Worm (Caenorhabditis elegans) whole organism, mixed stage, embryonic: ENCODE data around the gene ccdc-47.

Experiments
- M03D4.4 ChIP-seq: sonication (generic microtip); optimal IDR thresholded peaks from 2 replicates; lab custom pipeline; 2017; ENCODE audit warnings: mild to moderate bottlenecking, missing genetic modification characterization, missing compliant biosample characterization
- bed-3 ChIP-seq: fragments of 200-800 bp; sonication (Bioruptor generic); optimal IDR thresholded peaks from 3 replicates; lab custom pipeline; 2018; ENCODE audit warnings: mild to moderate bottlenecking, missing genetic modification characterization, moderate library complexity, missing compliant biosample characterization
- blmp-1 ChIP-seq: fragments of 150-350 bp; optimal IDR thresholded peaks from 2 replicates; lab custom pipeline; 2014; ENCODE audit warnings: missing biosample characterization, missing genetic modification characterization
- ceh-39 ChIP-seq: fragments of 150-350 bp; optimal IDR thresholded peaks from 2 replicates; lab custom pipeline; 2014; ENCODE audit warnings: missing biosample characterization, missing genetic modification characterization
- ceh-83 ChIP-seq: fragments of 200-800 bp; sonication (Bioruptor generic); optimal IDR thresholded peaks from 2 replicates; lab custom pipeline; 2018; ENCODE audit warnings: mild to moderate bottlenecking, missing genetic modification characterization, missing compliant biosample characterization
- ces-1 ChIP-seq: fragments of 150-350 bp; optimal IDR thresholded peaks from 2 replicates; lab custom pipeline; 2014; ENCODE audit warnings: missing biosample characterization, missing genetic modification reagents, missing genetic modification characterization
- drap-1 ChIP-seq: fragments of 200-800 bp; sonication (Bioruptor generic); optimal IDR thresholded peaks from 3 replicates; lab custom pipeline; 2018; ENCODE audit warnings: mild to moderate bottlenecking, missing genetic modification characterization, missing compliant biosample characterization
- elt-3 ChIP-seq: fragments of 150-350 bp; optimal IDR thresholded peaks from 2 replicates; lab custom pipeline; 2014; ENCODE audit warnings: missing biosample characterization, missing genetic modification characterization
- flh-1 ChIP-seq: fragments of 200-800 bp; sonication (Bioruptor generic); optimal IDR thresholded peaks from 2 replicates; lab custom pipeline; 2018; ENCODE audit warnings: mild to moderate bottlenecking, missing genetic modification characterization, moderate library complexity, missing compliant biosample characterization
- hlh-1 ChIP-seq: fragments of 150-350 bp; optimal IDR thresholded peaks from 2 replicates; lab custom pipeline; 2014; ENCODE audit warnings: missing biosample characterization, missing genetic modification reagents, missing genetic modification characterization
- lin-13 ChIP-seq: fragments of 150-350 bp; optimal IDR thresholded peaks from 2 replicates; lab custom pipeline; 2014; ENCODE audit warnings: missing biosample characterization, missing genetic modification characterization
- mab-5 ChIP-seq: fragments of 150-350 bp; optimal IDR thresholded peaks from 2 replicates; lab custom pipeline; 2014; ENCODE audit warnings: missing biosample characterization, missing genetic modification characterization
- mep-1 ChIP-seq: fragments of 150-350 bp; optimal IDR thresholded peaks from 2 replicates; lab custom pipeline; 2017; ENCODE audit warnings: missing biosample characterization, missing genetic modification reagents, missing genetic modification characterization, inconsistent platforms
- nhr-2 ChIP-seq: fragments of 150-350 bp; optimal IDR thresholded peaks from 2 replicates; lab custom pipeline; 2014; ENCODE audit warnings: missing biosample characterization, missing genetic modification characterization
- nhr-28 ChIP-seq: fragments of 150-350 bp; optimal IDR thresholded peaks from 2 replicates; lab custom pipeline; 2014; ENCODE audit warnings: missing biosample characterization, missing genetic modification characterization
- pha-4 ChIP-seq: fragments of 150-350 bp; optimal IDR thresholded peaks from 2 replicates; lab custom pipeline; 2018; ENCODE audit warnings: missing biosample characterization, missing genetic modification reagents, missing genetic modification characterization
- snpc-4 ChIP-seq: fragments of 150-350 bp; optimal IDR thresholded peaks from 2 replicates; lab custom pipeline; 2014; ENCODE audit warnings: missing biosample characterization, missing genetic modification characterization
- sptf-1 ChIP-seq: sonication (generic microtip); optimal IDR thresholded peaks from 2 replicates; lab custom pipeline; 2017; ENCODE audit warnings: mild to moderate bottlenecking, missing genetic modification characterization, moderate library complexity, missing compliant biosample characterization
- tbx-8 ChIP-seq: fragments of 200-800 bp; sonication (Bioruptor generic); optimal IDR thresholded peaks from 2 replicates; lab custom pipeline; 2018; ENCODE audit warnings: mild to moderate bottlenecking, missing genetic modification characterization, moderate library complexity, missing compliant biosample characterization
- unc-120 ChIP-seq: sonication (generic microtip); optimal IDR thresholded peaks from 2 replicates; lab custom pipeline; 2017; ENCODE audit warnings: missing genetic modification characterization, missing compliant biosample characterization; ENCODE audit not compliant: poor library complexity, severe bottlenecking
- unc-39 ChIP-seq: fragments of 150-350 bp; optimal IDR thresholded peaks from 2 replicates; lab custom pipeline; 2014; ENCODE audit warnings: missing biosample characterization, missing genetic modification characterization
- unc-62 ChIP-seq: fragments of 150-350 bp; optimal IDR thresholded peaks from 2 replicates; lab custom pipeline; 2014; ENCODE audit warnings: missing biosample characterization, missing genetic modification reagents, missing genetic modification characterization

Gene ccdc-47

DNA sequence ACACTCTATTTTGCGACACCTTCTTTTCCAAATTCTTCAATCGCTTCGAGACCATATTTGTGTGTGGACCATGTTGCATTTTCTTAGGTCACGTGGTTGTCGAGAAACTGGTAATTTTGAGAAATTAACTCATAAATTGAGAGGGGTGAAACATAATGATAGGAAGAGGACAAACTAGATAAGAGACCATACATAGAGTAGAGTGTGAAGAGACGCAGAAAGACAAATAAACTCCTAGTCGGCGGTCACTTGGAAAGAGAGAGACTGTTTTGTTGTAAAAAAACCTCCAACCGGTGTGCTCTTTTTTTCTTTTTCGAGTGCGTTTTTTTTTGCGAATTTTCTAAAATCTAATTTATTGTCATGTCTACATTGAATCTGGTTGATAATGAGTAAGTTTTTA lies 43.2 kb downstream of the ccdc-47 start, which contains the start of gene R10E9.3:
Gene R10E9.3 (plus strand): TSS at position 235 of the 400 bp plus-strand sequence.
- no peak for TF ChIP-seq flh-1 (GFP tag; lab: Kevin White, UChicago)
- TF ChIP-seq drap-1 (GFP tag; lab: Kevin White, UChicago), result no peak
- no peak for TF ChIP-seq unc-120 (tag; lab: Kevin White, UChicago)
- TF ChIP-seq hlh-1 (tag; lab: Kevin White, UChicago), result no peak
- no peak for TF ChIP-seq mep-1
- no peak for TF ChIP-seq M03D4.4
- TF ChIP-seq ceh-83 (GFP tag; lab: Kevin White, UChicago), result no peak
- TF ChIP-seq pha-4 (tag; lab: Kevin White, UChicago), result no peak
- no peak for TF ChIP-seq snpc-4 (tag; lab: Kevin White, UChicago)
- no peak for TF ChIP-seq nhr-28 (tag; lab: Kevin White, UChicago)
- TF ChIP-seq mab-5 (tag; lab: Kevin White, UChicago), result no peak
- no peak for TF ChIP-seq tbx-8 (GFP tag; lab: Kevin White, UChicago)
- no peak for TF ChIP-seq ces-1 (GFP tag; lab: Kevin White, UChicago)
- no peak for TF ChIP-seq unc-39 (tag; lab: Kevin White, UChicago)
- no peak for TF ChIP-seq elt-3 (tag; lab: Kevin White, UChicago)
- TF ChIP-seq blmp-1 (tag; lab: Kevin White, UChicago), result no peak
- no peak for TF ChIP-seq unc-62 (GFP tag; lab: Kevin White, UChicago)

ce11 chrIII:3964237-3964636 lies 47.5 kb downstream of the ccdc-47 start, which contains the start of gene R10E9.2:
Gene R10E9.2, minus strand, starts transcription at chrIII:3964337.
- TF ChIP-seq lin-13 (tag; lab: Kevin White, UChicago), result no peak
- TF ChIP-seq bed-3 (GFP tag; lab: Kevin White, UChicago), result no peak
- TF ChIP-seq drap-1 (GFP tag; lab: Kevin White, UChicago), result no peak
- TF ChIP-seq, all 35 proteins: peak for 0

DNA sequence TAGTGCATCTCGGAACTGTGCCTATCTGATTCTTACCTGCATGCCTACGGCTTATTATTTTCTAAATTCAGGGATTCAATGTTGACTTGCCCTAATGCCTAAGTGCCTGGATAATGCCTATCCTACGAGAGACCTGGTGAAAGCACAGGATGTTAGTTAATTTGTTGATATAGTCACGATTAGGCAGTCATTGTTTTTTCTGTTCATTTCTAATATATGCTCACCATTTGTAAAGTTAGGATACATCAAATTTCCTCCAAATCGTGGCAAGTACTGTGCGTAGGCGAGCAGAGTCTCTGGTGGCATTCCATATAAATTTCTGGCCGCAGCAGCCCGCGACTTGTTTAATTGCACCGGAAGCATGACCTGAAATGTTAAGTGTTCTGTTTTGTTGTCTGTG lies 49.4 kb downstream of the ccdc-47 start:
- TF ChIP-seq unc-39 (tag; lab: Kevin White, UChicago) (no peak), mab-5 (tag; lab: Kevin White, UChicago) (no peak), nhr-2 (tag; lab: Kevin White, UChicago) (no peak), M03D4.4 (no peak), unc-120 (tag; lab: Kevin White, UChicago) (no peak), ceh-39 (tag; lab: Kevin White, UChicago) (no peak), mep-1 (no peak), snpc-4 (tag; lab: Kevin White, UChicago) (no peak), nhr-28 (tag; lab: Kevin White, UChicago) (no peak), hlh-1 (tag; lab: Kevin White, UChicago) (no peak), sptf-1 (tag; lab: Kevin White, UChicago) (no peak)
- TF ChIP-seq, all 35 proteins: peak for 0
